Fruit fly (Drosophila melanogaster): Measurements from ENCODE around the gene MED20.
A peak's percentile ranks its signal among the peaks of the same experiment; 100 is the strongest.

- TF ChIP-seq CG7372 (GFP tag; IDR thresholded peaks at IDR 0.05) (no peak), zfh2 (GFP tag; optimal IDR thresholded peaks at IDR 0.05) (no peak), HmgZ (tag; optimal IDR thresholded peaks at IDR 0.05) (peak; percentile 10), CG2889 (GFP tag; IDR thresholded peaks at IDR 0.05) (no peak)
These were observed 43.3 kb downstream of the MED20 start, which contains the start of gene baf for dm6 chr2L:8029160-8029852.

Measured in whole organism, embryonic.